Worm (Caenorhabditis elegans) whole organism, L3 larva: ENCODE results near the gene nars-2.

Source experiments
- ZK546.5 ChIP-seq: sonication (generic microtip); optimal IDR thresholded peaks from 2 replicates; lab custom pipeline; 2017; ENCODE audit warnings: missing biosample characterization, missing genetic modification characterization
- ceh-28 ChIP-seq: fragments of 150-350 bp; optimal IDR thresholded peaks from 2 replicates; lab custom pipeline; 2014; ENCODE audit warnings: missing biosample characterization, missing genetic modification reagents, missing genetic modification characterization
- egl-27 ChIP-seq: sonication (generic microtip); optimal IDR thresholded peaks from 4 replicates; lab custom pipeline; 2017; ENCODE audit warnings: missing biosample characterization, missing genetic modification reagents, missing genetic modification characterization
- elt-1 ChIP-seq: fragments of 150-350 bp; optimal IDR thresholded peaks from 2 replicates; lab custom pipeline; 2014; ENCODE audit warnings: missing biosample characterization, missing genetic modification characterization
- elt-3 ChIP-seq, 3 experiments: fragments of 150-350 bp in 1 of 3; sonication (generic microtip) in 2 of 3; optimal IDR thresholded peaks; 2 replicates in 2 of 3; 4 replicates in 1 of 3; lab custom pipeline; 2014 to 2017; ENCODE audit warnings: missing biosample characterization in 3 of 3, missing genetic modification characterization in 3 of 3
- lin-15B ChIP-seq: fragments of 150-350 bp; optimal IDR thresholded peaks from 2 replicates; lab custom pipeline; 2014; ENCODE audit warnings: missing biosample characterization, missing genetic modification characterization
- nhr-237 ChIP-seq: fragments of 150-350 bp; optimal IDR thresholded peaks from 2 replicates; lab custom pipeline; 2014; ENCODE audit warnings: missing biosample characterization, missing genetic modification characterization
- ztf-4 ChIP-seq: fragments of 150-350 bp; optimal IDR thresholded peaks from 2 replicates; lab custom pipeline; 2014; ENCODE audit warnings: missing biosample characterization, missing genetic modification characterization

ce11 chrIII:11462332-11462731 lies 38.2 kb downstream of the nars-2 start:
- TF ChIP-seq ZK546.5 (tag; lab: Kevin White, UChicago) (no peak), elt-1 (tag; lab: Kevin White, UChicago) (no peak), elt-3 (tag; optimal IDR thresholded peaks at IDR 0.05; lab: Kevin White, UChicago) (no peak), ztf-4 (no peak), lin-15B (tag; lab: Kevin White, UChicago) (no peak), egl-27 (tag; lab: Kevin White, UChicago) (no peak), ceh-28 (tag; lab: Kevin White, UChicago) (no peak), nhr-237 (tag; lab: Kevin White, UChicago) (no peak)
